Fruit fly (Drosophila melanogaster): ENCODE results near the gene nis.

dm6 chr2L:1603847-1604246 is 16.9 kb upstream of the nis start:
- TF ChIP-seq psq (optimal IDR thresholded peaks at IDR 0.05), result no peak
- no peak for TF ChIP-seq pan (optimal IDR thresholded peaks at IDR 0.05)
- TF ChIP-seq EcR (GFP tag; optimal IDR thresholded peaks at IDR 0.05), result no peak
- no peak for TF ChIP-seq Dll (optimal IDR thresholded peaks at IDR 0.05)

Data from whole organism.